Worm (Caenorhabditis elegans) whole organism, L1 larva: ENCODE results near the gene R01E6.7.

Source experiments
- alr-1 ChIP-seq: fragments of 200-800 bp; sonication (Bioruptor generic); optimal IDR thresholded peaks from 2 replicates; lab custom pipeline; 2018; ENCODE audit warnings: borderline replicate concordance, mild to moderate bottlenecking, missing genetic modification characterization, missing compliant biosample characterization
- aly-2 ChIP-seq: fragments of 150-350 bp; optimal IDR thresholded peaks from 2 replicates; lab custom pipeline; 2014; ENCODE audit warnings: missing biosample characterization, missing genetic modification characterization
- efl-3 ChIP-seq: fragments of 200-800 bp; sonication (Bioruptor generic); optimal IDR thresholded peaks from 2 replicates; lab custom pipeline; 2018; ENCODE audit warnings: mild to moderate bottlenecking, missing genetic modification characterization, missing compliant biosample characterization
- egl-13 ChIP-seq: sonication (generic microtip); optimal IDR thresholded peaks from 2 replicates; lab custom pipeline; 2016; ENCODE audit warnings: missing genotype, missing genetic modification reagents, missing genetic modification characterization, missing compliant biosample characterization
- elt-2 ChIP-seq: sonication (generic microtip); optimal IDR thresholded peaks from 2 replicates; lab custom pipeline; 2016; ENCODE audit warnings: missing genetic modification characterization, mild to moderate bottlenecking, inconsistent platforms, missing compliant biosample characterization, missing genetic modification reagents
- hlh-4 ChIP-seq: sonication (generic microtip); optimal IDR thresholded peaks from 2 replicates; lab custom pipeline; 2016; ENCODE audit warnings: mild to moderate bottlenecking, missing genetic modification characterization, missing compliant biosample characterization
- irx-1 ChIP-seq: sonication (generic microtip); optimal IDR thresholded peaks from 2 replicates; lab custom pipeline; 2016; ENCODE audit warnings: missing genetic modification characterization, missing compliant biosample characterization
- jun-1 ChIP-seq: fragments of 150-350 bp; optimal IDR thresholded peaks from 2 replicates; lab custom pipeline; 2014; ENCODE audit warnings: missing biosample characterization, missing genetic modification reagents, missing genetic modification characterization
- lin-15B ChIP-seq: fragments of 150-350 bp; sonication (generic microtip); optimal IDR thresholded peaks from 3 replicates; lab custom pipeline; 2014; ENCODE audit warnings: missing biosample characterization, missing genetic modification characterization
- nhr-11 ChIP-seq: fragments of 150-350 bp; optimal IDR thresholded peaks from 2 replicates; lab custom pipeline; 2014; ENCODE audit warnings: missing biosample characterization, missing genetic modification characterization
- nhr-47 ChIP-seq: sonication (generic microtip); optimal IDR thresholded peaks from 2 replicates; lab custom pipeline; 2016; ENCODE audit warnings: mild to moderate bottlenecking, missing genetic modification characterization, moderate library complexity, missing compliant biosample characterization
- tbx-2 ChIP-seq: sonication (generic microtip); optimal IDR thresholded peaks from 2 replicates; lab custom pipeline; 2016; ENCODE audit warnings: missing genetic modification characterization, missing compliant biosample characterization

DNA sequence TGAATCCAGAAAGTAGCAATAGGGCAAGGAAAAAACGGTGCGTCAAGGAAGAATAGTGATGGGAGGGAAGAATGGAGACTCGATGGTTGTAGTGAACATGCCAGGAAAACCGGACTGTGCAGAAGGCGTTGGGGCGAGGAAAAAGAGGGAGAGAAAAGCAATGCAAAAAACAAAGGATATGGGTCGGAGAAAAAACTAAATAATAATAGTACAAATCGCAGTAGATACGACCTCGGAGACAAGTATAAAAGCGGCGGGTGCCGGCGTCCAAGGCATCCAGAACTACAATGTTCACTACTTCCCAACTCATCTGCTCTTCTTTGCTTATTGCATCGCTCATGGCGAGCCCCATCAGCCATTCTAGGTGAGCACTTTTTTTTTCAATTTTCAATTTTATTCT is 33.0 kb downstream of the R01E6.7 start, which contains the start of gene R01E6.5:
- TF ChIP-seq aly-2 (no peak), lin-15B (no peak), irx-1 (tag; lab: Kevin White, UChicago) (no peak), egl-13 (tag; lab: Kevin White, UChicago) (no peak), alr-1 (tag; lab: Kevin White, UChicago) (no peak), nhr-47 (tag; lab: Kevin White, UChicago) (no peak), tbx-2 (no peak), jun-1 (tag; lab: Kevin White, UChicago) (no peak), nhr-11 (tag; lab: Kevin White, UChicago) (no peak), efl-3 (GFP tag; lab: Kevin White, UChicago) (no peak), hlh-4 (tag; lab: Kevin White, UChicago) (no peak), elt-2 (tag; lab: Kevin White, UChicago) (no peak)
